Worm (Caenorhabditis elegans) whole organism, L2 larva: ENCODE data around the gene daf-1.

Experiments used
- R02D3.7 ChIP-seq: fragments of 150-350 bp; optimal IDR thresholded peaks from 2 replicates; lab custom pipeline; 2014; ENCODE audit warnings: missing biosample characterization, missing genetic modification characterization
- aly-2 ChIP-seq: fragments of 150-350 bp; optimal IDR thresholded peaks from 2 replicates; lab custom pipeline; 2014; ENCODE audit warnings: missing biosample characterization, missing genetic modification characterization
- ama-1 ChIP-seq: fragments of 150-350 bp; optimal IDR thresholded peaks from 2 replicates; lab custom pipeline; 2018; ENCODE audit warnings: inconsistent platforms
- blmp-1 ChIP-seq: sonication (generic microtip); optimal IDR thresholded peaks from 2 replicates; lab custom pipeline; 2017; ENCODE audit warnings: missing genetic modification characterization, mild to moderate bottlenecking, missing compliant biosample characterization, antibody characterized with exemption, moderate library complexity; ENCODE audit not compliant: insufficient read depth
- lin-39 ChIP-seq: fragments of 150-350 bp; optimal IDR thresholded peaks from 2 replicates; lab custom pipeline; 2014; ENCODE audit warnings: missing biosample characterization, missing genetic modification reagents, missing genetic modification characterization
- mdl-1 ChIP-seq, 2 experiments: fragments of 150-350 bp in 1 of 2; sonication (generic microtip) in 1 of 2; optimal IDR thresholded peaks; 2 replicates each; lab custom pipeline; 2017; ENCODE audit warnings: missing biosample characterization in 2 of 2, missing genetic modification characterization in 2 of 2
- snpc-4 ChIP-seq: fragments of 150-350 bp; optimal IDR thresholded peaks from 2 replicates; lab custom pipeline; 2014; ENCODE audit warnings: missing biosample characterization, missing genetic modification characterization
- ztf-11 ChIP-seq: sonication (generic microtip); optimal IDR thresholded peaks from 2 replicates; lab custom pipeline; 2017; ENCODE audit warnings: missing biosample characterization, missing genetic modification characterization

DNA sequence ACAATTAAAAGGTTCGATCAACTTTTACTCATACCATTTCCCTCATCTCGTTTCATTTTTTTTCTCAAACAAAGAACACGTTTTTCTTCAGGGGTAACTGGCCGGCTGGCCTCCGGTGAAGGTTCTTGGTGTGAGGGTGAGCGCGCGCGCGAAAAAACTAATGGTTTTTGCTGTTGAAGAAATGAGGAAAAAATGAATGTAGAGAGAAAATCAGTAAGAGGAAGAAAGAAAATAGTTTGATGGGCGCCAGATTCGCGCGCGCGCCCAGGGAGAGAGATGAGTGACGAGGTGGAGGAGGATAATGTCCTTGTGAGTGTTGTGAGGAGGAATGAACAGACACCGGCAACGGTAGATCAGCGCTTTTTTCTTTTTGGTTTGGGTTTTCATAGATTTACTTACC is 38.8 kb downstream of the daf-1 start:
- TF ChIP-seq R02D3.7 (tag; lab: Kevin White, UChicago) = no peak
- TF ChIP-seq aly-2 (tag; lab: Kevin White, UChicago) = no peak
- TF ChIP-seq snpc-4 (tag; lab: Kevin White, UChicago) = no peak
- no peak for TF ChIP-seq ama-1
- no peak for TF ChIP-seq lin-39 (tag; lab: Kevin White, UChicago)
- TF ChIP-seq ztf-11 (tag; lab: Kevin White, UChicago) = no peak
- no peak for TF ChIP-seq mdl-1 (tag; optimal IDR thresholded peaks at IDR 0.05; lab: Kevin White, UChicago)
- no peak for TF ChIP-seq blmp-1
